Fruit fly (Drosophila melanogaster): ENCODE measurements around the gene CG45045.

The CG45045 gene

dm6 chr3R:17704538-17704854 lies 37.1 kb downstream of the CG45045 start:
- TF ChIP-seq pad (GFP tag; optimal IDR thresholded peaks at IDR 0.05) (no peak), tj (GFP tag; optimal IDR thresholded peaks at IDR 0.05) (peak; percentile 60)

dm6 chr3R:17705140-17705539 lies 37.8 kb downstream of the CG45045 start:
- TF ChIP-seq CG11617 (GFP tag; optimal IDR thresholded peaks at IDR 0.05) (no peak), pad (GFP tag; optimal IDR thresholded peaks at IDR 0.05) (no peak), kay (GFP tag; ENCODE audit: borderline replicate concordance) (no peak), CG1620 (GFP tag; optimal IDR thresholded peaks at IDR 0.05) (no peak), CG14711 (tag; optimal IDR thresholded peaks at IDR 0.05) (no peak), Mnt (GFP tag; optimal IDR thresholded peaks at IDR 0.05) (no peak), cnc (optimal IDR thresholded peaks at IDR 0.05) (no peak), Crg-1 (GFP tag; optimal IDR thresholded peaks at IDR 0.05) (no peak), CG33017 (tag; optimal IDR thresholded peaks at IDR 0.05) (no peak), Clk (GFP tag; optimal IDR thresholded peaks at IDR 0.05) (no peak), Hr96 (GFP tag; optimal IDR thresholded peaks at IDR 0.05) (no peak), CG7045 (GFP tag; optimal IDR thresholded peaks at IDR 0.05) (no peak)

- TF ChIP-seq Mnt (GFP tag; optimal IDR thresholded peaks at IDR 0.05) (peak; percentile 53), Crg-1 (GFP tag; optimal IDR thresholded peaks at IDR 0.05) (no peak), CG5204 (GFP tag; optimal IDR thresholded peaks at IDR 0.05) (no peak), CG33017 (tag; optimal IDR thresholded peaks at IDR 0.05) (no peak), CG11617 (GFP tag; optimal IDR thresholded peaks at IDR 0.05) (no peak), pad (GFP tag; optimal IDR thresholded peaks at IDR 0.05) (peak; percentile 11), ovo (GFP tag; optimal IDR thresholded peaks at IDR 0.05) (no peak), toe (GFP tag; optimal IDR thresholded peaks at IDR 0.05) (no peak), tj (GFP tag; optimal IDR thresholded peaks at IDR 0.05) (peak; percentile 98), cic (GFP tag; optimal IDR thresholded peaks at IDR 0.05) (no peak), CG1620 (GFP tag; optimal IDR thresholded peaks at IDR 0.05) (no peak), cnc (optimal IDR thresholded peaks at IDR 0.05) (no peak), CG7045 (GFP tag; optimal IDR thresholded peaks at IDR 0.05) (no peak), CG14711 (tag; optimal IDR thresholded peaks at IDR 0.05) (no peak), CG12768 (GFP tag; optimal IDR thresholded peaks at IDR 0.05) (no peak)
Measured at dm6 chr3R:17705899-17706831, 38.8 kb downstream of the CG45045 start.

- peak; percentile 64 for TF ChIP-seq cic (GFP tag; optimal IDR thresholded peaks at IDR 0.05)
- TF ChIP-seq Mnt (GFP tag; optimal IDR thresholded peaks at IDR 0.05), result no peak
Measured at dm6 chr3R:17706971-17707406, 39.6 kb downstream of the CG45045 start.

dm6 chr3R:17707799-17708198 lies 40.4 kb downstream of the CG45045 start:
- TF ChIP-seq cic (GFP tag; optimal IDR thresholded peaks at IDR 0.05), result no peak
- no peak for TF ChIP-seq CG7101 (tag; optimal IDR thresholded peaks at IDR 0.05)
- no peak for TF ChIP-seq tj (GFP tag; optimal IDR thresholded peaks at IDR 0.05)
- TF ChIP-seq CG5204 (GFP tag; optimal IDR thresholded peaks at IDR 0.05), result no peak
- TF ChIP-seq Crg-1 (GFP tag; optimal IDR thresholded peaks at IDR 0.05), result no peak
- TF ChIP-seq Mnt (GFP tag; optimal IDR thresholded peaks at IDR 0.05), result no peak
- no peak for TF ChIP-seq Hr96 (GFP tag; optimal IDR thresholded peaks at IDR 0.05)
- no peak for TF ChIP-seq CG1620 (GFP tag; optimal IDR thresholded peaks at IDR 0.05)
- no peak for TF ChIP-seq bab1 (GFP tag; optimal IDR thresholded peaks at IDR 0.05)
- TF ChIP-seq kay (GFP tag; ENCODE audit: borderline replicate concordance), result no peak
- no peak for TF ChIP-seq toe (GFP tag; optimal IDR thresholded peaks at IDR 0.05)
- TF ChIP-seq CG7045 (GFP tag; optimal IDR thresholded peaks at IDR 0.05), result no peak
- no peak for TF ChIP-seq CG33017 (tag; optimal IDR thresholded peaks at IDR 0.05)
- TF ChIP-seq CG11617 (GFP tag; optimal IDR thresholded peaks at IDR 0.05), result no peak
- TF ChIP-seq cnc (optimal IDR thresholded peaks at IDR 0.05), result no peak

- TF ChIP-seq CG7045 (GFP tag; optimal IDR thresholded peaks at IDR 0.05) (no peak), Mnt (GFP tag; optimal IDR thresholded peaks at IDR 0.05) (no peak), Clk (GFP tag; optimal IDR thresholded peaks at IDR 0.05) (no peak)
Measured at dm6 chr3R:17708778-17709476, 41.6 kb downstream of the CG45045 start.

dm6 chr3R:17709623-17710145 lies 42.3 kb downstream of the CG45045 start:
- no peak for TF ChIP-seq cic (GFP tag; optimal IDR thresholded peaks at IDR 0.05)
- no peak for TF ChIP-seq tj (GFP tag; optimal IDR thresholded peaks at IDR 0.05)
- no peak for TF ChIP-seq Clk (GFP tag; optimal IDR thresholded peaks at IDR 0.05)
- no peak for TF ChIP-seq CG12768 (GFP tag; optimal IDR thresholded peaks at IDR 0.05)
- no peak for TF ChIP-seq pad (GFP tag; optimal IDR thresholded peaks at IDR 0.05)
- TF ChIP-seq CG14711 (tag; optimal IDR thresholded peaks at IDR 0.05), result no peak
- TF ChIP-seq ovo (GFP tag; optimal IDR thresholded peaks at IDR 0.05), result no peak
- TF ChIP-seq bab1 (GFP tag; optimal IDR thresholded peaks at IDR 0.05), result no peak
- TF ChIP-seq CG5204 (GFP tag; optimal IDR thresholded peaks at IDR 0.05), result no peak
- no peak for TF ChIP-seq Crg-1 (GFP tag; optimal IDR thresholded peaks at IDR 0.05)
- TF ChIP-seq kay (GFP tag; ENCODE audit: borderline replicate concordance), result no peak
- TF ChIP-seq CG11617 (GFP tag; optimal IDR thresholded peaks at IDR 0.05), result no peak
- TF ChIP-seq Hr96 (GFP tag; optimal IDR thresholded peaks at IDR 0.05), result no peak
- TF ChIP-seq toe (GFP tag; optimal IDR thresholded peaks at IDR 0.05), result no peak
